Fruit fly (Drosophila melanogaster) whole organism, embryonic: ENCODE results near the gene CG15916.

ENCODE experiments used
- Asciz ChIP-seq: fragments of 200-800 bp; sonication (Bioruptor generic); optimal IDR thresholded peaks from 2 replicates; lab custom pipeline; 2017; ENCODE audit warnings: missing biosample characterization, mild to moderate bottlenecking, missing genetic modification characterization, missing genetic modification reagents
- Atf3 ChIP-seq: fragments of 200-800 bp; sonication (Bioruptor generic); optimal IDR thresholded peaks from 3 replicates; lab custom pipeline; 2016; ENCODE audit warnings: missing biosample characterization, missing genetic modification characterization
- CG10274 ChIP-seq: fragments of 200-800 bp; sonication (Bioruptor generic); optimal IDR thresholded peaks from 3 replicates; lab custom pipeline; 2017; ENCODE audit warnings: missing biosample characterization, mild to moderate bottlenecking, missing genetic modification characterization
- CG11085 ChIP-seq: fragments of 200-800 bp; sonication (Bioruptor generic); IDR thresholded peaks from 2 replicates; pipeline ENCODE4 v1.3.6; 2022; ENCODE audit warnings: missing biosample characterization, missing genetic modification characterization
- CG12659 ChIP-seq: fragments of 200-800 bp; sonication (Bioruptor generic); optimal IDR thresholded peaks from 3 replicates; lab custom pipeline; 2017; ENCODE audit warnings: mild to moderate bottlenecking, missing biosample characterization, missing genetic modification reagents, missing genetic modification characterization
- CG13287 ChIP-seq: fragments of 200-800 bp; sonication (Bioruptor generic); IDR thresholded peaks from 2 replicates; pipeline ENCODE4 v1.3.6; 2022; ENCODE audit warnings: missing biosample characterization, missing genetic modification characterization; ENCODE audit not compliant: partially characterized antibody
- CG1603 ChIP-seq: fragments of 200-800 bp; sonication (Bioruptor generic); optimal IDR thresholded peaks from 2 replicates; lab custom pipeline; 2019; ENCODE audit warnings: missing biosample characterization, mild to moderate bottlenecking, missing genetic modification characterization, moderate library complexity
- CG18011 ChIP-seq: fragments of 200-800 bp; sonication (Bioruptor generic); optimal IDR thresholded peaks from 2 replicates; lab custom pipeline; 2017; ENCODE audit warnings: missing biosample characterization, missing genetic modification characterization, mild to moderate bottlenecking, moderate library complexity, missing genotype
- CG32532 ChIP-seq: fragments of 200-800 bp; sonication (Bioruptor generic); IDR thresholded peaks from 2 replicates; pipeline ENCODE4 v1.3.6; 2022; ENCODE audit warnings: missing biosample characterization, missing genetic modification characterization
- CG4360 ChIP-seq: fragments of 200-800 bp; sonication (Bioruptor generic); IDR thresholded peaks from 2 replicates; pipeline ENCODE4 v1.3.6; 2022; ENCODE audit warnings: missing biosample characterization, missing genetic modification characterization
- CG4424 ChIP-seq: fragments of 200-800 bp; sonication (Bioruptor generic); optimal IDR thresholded peaks from 3 replicates; lab custom pipeline; 2016; ENCODE audit warnings: missing biosample characterization, missing genetic modification characterization
- CG4617 ChIP-seq: fragments of 200-800 bp; sonication (Bioruptor generic); optimal IDR thresholded peaks from 3 replicates; lab custom pipeline; 2016; ENCODE audit warnings: missing biosample characterization, missing genetic modification characterization, borderline replicate concordance
- CG6765 ChIP-seq: fragments of 200-800 bp; sonication (Bioruptor generic); optimal IDR thresholded peaks from 3 replicates; lab custom pipeline; 2017; ENCODE audit warnings: missing biosample characterization, mild to moderate bottlenecking, missing genetic modification characterization
- CG6791 ChIP-seq: fragments of 200-800 bp; sonication (Bioruptor generic); IDR thresholded peaks from 3 replicates; pipeline ENCODE4 v1.3.6; 2022; ENCODE audit warnings: missing biosample characterization, missing genetic modification characterization; ENCODE audit not compliant: partially characterized antibody
- CG6813 ChIP-seq: fragments of 200-800 bp; sonication (Bioruptor generic); optimal IDR thresholded peaks from 2 replicates; lab custom pipeline; 2017; ENCODE audit warnings: missing biosample characterization, missing genetic modification characterization, mild to moderate bottlenecking, moderate library complexity, missing genetic modification reagents
- CG7963 ChIP-seq: fragments of 200-800 bp; sonication (Bioruptor generic); IDR thresholded peaks from 3 replicates; pipeline ENCODE4 v1.3.6; 2022; ENCODE audit warnings: missing biosample characterization, missing genetic modification characterization; ENCODE audit not compliant: partially characterized antibody
- CTCF ChIP-seq: fragments of 200-800 bp; sonication (Bioruptor generic); optimal IDR thresholded peaks from 2 replicates; lab custom pipeline; 2017; ENCODE audit warnings: missing biosample characterization, mild to moderate bottlenecking, missing genetic modification characterization, moderate library complexity
- CrebB ChIP-seq: fragments of 200-800 bp; sonication (Bioruptor generic); optimal IDR thresholded peaks from 3 replicates; lab custom pipeline; 2018; ENCODE audit warnings: missing biosample characterization, mild to moderate bottlenecking, missing genetic modification characterization
- Dll ChIP-seq: fragments of 200-800 bp; sonication (Bioruptor generic); IDR thresholded peaks from 4 replicates; pipeline ENCODE4 v1.3.6; 2022; ENCODE audit warnings: missing biosample characterization, missing genetic modification characterization; ENCODE audit not compliant: partially characterized antibody
- HLH3B ChIP-seq: fragments of 200-800 bp; sonication (Bioruptor generic); IDR thresholded peaks from 2 replicates; pipeline ENCODE4 v1.3.6; 2022; ENCODE audit warnings: missing biosample characterization, missing genetic modification characterization
- HLH4C ChIP-seq: fragments of 200-800 bp; sonication (Bioruptor generic); IDR thresholded peaks from 3 replicates; pipeline ENCODE4 v1.3.6; 2022; ENCODE audit warnings: missing biosample characterization, missing genetic modification characterization; ENCODE audit not compliant: partially characterized antibody
- Hr78 ChIP-seq, 2 experiments: fragments of 200-800 bp in 1 of 2; fragments of >200 bp in 1 of 2; sonication (Bioruptor generic) in 1 of 2; optimal IDR thresholded peaks; 2 replicates each; lab custom pipeline; 2017 to 2019; ENCODE audit warnings: missing biosample characterization in 2 of 2, missing genetic modification characterization in 2 of 2, mild to moderate bottlenecking in 1 of 2, moderate library complexity in 1 of 2
- Myb ChIP-seq: fragments of 200-800 bp; sonication (Bioruptor generic); optimal IDR thresholded peaks from 2 replicates; lab custom pipeline; 2016; ENCODE audit warnings: missing biosample characterization, missing genetic modification characterization
- NfI ChIP-seq: fragments of 200-800 bp; sonication (Bioruptor generic); optimal IDR thresholded peaks from 3 replicates; lab custom pipeline; 2018; ENCODE audit warnings: missing biosample characterization, mild to moderate bottlenecking, missing genetic modification characterization, moderate library complexity
- Pdp1 ChIP-seq, 2 experiments: fragments of 200-800 bp; sonication (Bioruptor generic); optimal IDR thresholded peaks; 3 replicates each; lab custom pipeline; 2016; ENCODE audit warnings: missing biosample characterization in 2 of 2, missing genetic modification characterization in 2 of 2, mild to moderate bottlenecking in 1 of 2, moderate library complexity in 1 of 2
- Poxn ChIP-seq: fragments of 200-800 bp; sonication (Bioruptor generic); IDR thresholded peaks from 2 replicates; pipeline ENCODE4 v1.3.6; 2022; ENCODE audit warnings: missing biosample characterization, missing genetic modification characterization
- TFAM ChIP-seq: fragments of 200-800 bp; sonication (Bioruptor generic); optimal IDR thresholded peaks from 2 replicates; lab custom pipeline; 2017; ENCODE audit warnings: missing biosample characterization, missing genetic modification characterization, inconsistent platforms
- Vsx1 ChIP-seq: fragments of 200-800 bp; sonication (Bioruptor generic); optimal IDR thresholded peaks from 2 replicates; lab custom pipeline; 2017; ENCODE audit warnings: missing biosample characterization, mild to moderate bottlenecking, missing genetic modification characterization, missing genetic modification reagents
- amos ChIP-seq: fragments of 200-800 bp; sonication (Bioruptor generic); IDR thresholded peaks from 2 replicates; pipeline ENCODE4 v1.3.6; 2022; ENCODE audit warnings: missing biosample characterization, missing genetic modification characterization; ENCODE audit not compliant: partially characterized antibody
- crc ChIP-seq: fragments of 200-800 bp; sonication (Bioruptor generic); optimal IDR thresholded peaks from 2 replicates; lab custom pipeline; 2016; ENCODE audit warnings: missing biosample characterization, missing genetic modification characterization
- crol ChIP-seq: fragments of 200-800 bp; sonication (Bioruptor generic); IDR thresholded peaks from 2 replicates; pipeline ENCODE4 v1.3.6; 2022; ENCODE audit warnings: missing biosample characterization, missing genetic modification characterization
- dmrt11E ChIP-seq: fragments of 200-800 bp; sonication (Bioruptor generic); optimal IDR thresholded peaks from 3 replicates; lab custom pipeline; 2018; ENCODE audit warnings: missing biosample characterization, mild to moderate bottlenecking, missing genetic modification characterization, moderate library complexity
- dysf ChIP-seq: fragments of 200-800 bp; sonication (Bioruptor generic); IDR thresholded peaks from 3 replicates; pipeline ENCODE4 v1.3.6; 2022; ENCODE audit warnings: missing biosample characterization, missing genetic modification characterization
- ewg ChIP-seq: fragments of 200-800 bp; sonication (Bioruptor generic); optimal IDR thresholded peaks from 3 replicates; lab custom pipeline; 2017; ENCODE audit warnings: mild to moderate bottlenecking, missing biosample characterization, missing genetic modification reagents, missing genetic modification characterization
- fd3F ChIP-seq: fragments of 200-800 bp; sonication (Bioruptor generic); optimal IDR thresholded peaks from 2 replicates; lab custom pipeline; 2018; ENCODE audit warnings: missing biosample characterization, mild to moderate bottlenecking, missing genetic modification characterization, moderate library complexity
- grn ChIP-seq: fragments of 200-800 bp; sonication (Bioruptor generic); optimal IDR thresholded peaks from 3 replicates; lab custom pipeline; 2017; ENCODE audit warnings: missing biosample characterization, missing genetic modification characterization
- hbn ChIP-seq: fragments of 200-800 bp; sonication (Bioruptor generic); IDR thresholded peaks from 2 replicates; pipeline ENCODE4 v1.3.6; 2022; ENCODE audit warnings: missing biosample characterization, missing genetic modification characterization; ENCODE audit not compliant: partially characterized antibody
- hkb ChIP-seq, 2 experiments: fragments of 200-800 bp in 1 of 2; fragments of >200 bp in 1 of 2; sonication (Bioruptor generic) in 1 of 2; IDR thresholded peaks in 1 of 2; optimal IDR thresholded peaks in 1 of 2; 2 replicates each; pipeline versions ENCODE4 v1.3.6 to Lab custom; 2017 to 2022; ENCODE audit warnings: missing biosample characterization in 1 of 2, missing genetic modification characterization in 1 of 2
- hth ChIP-seq: fragments of >200 bp; optimal IDR thresholded peaks from 2 replicates; lab custom pipeline; 2017; ENCODE audit warnings: inconsistent platforms
- oc ChIP-seq: fragments of 200-800 bp; sonication (Bioruptor generic); optimal IDR thresholded peaks from 2 replicates; lab custom pipeline; 2018; ENCODE audit warnings: missing biosample characterization, mild to moderate bottlenecking, missing genetic modification characterization, moderate library complexity
- org-1 ChIP-seq: fragments of 200-800 bp; sonication (Bioruptor generic); optimal IDR thresholded peaks from 2 replicates; lab custom pipeline; 2017; ENCODE audit warnings: missing biosample characterization, missing genetic modification characterization
- pfk ChIP-seq: fragments of 200-800 bp; sonication (Bioruptor generic); optimal IDR thresholded peaks from 2 replicates; lab custom pipeline; 2018; ENCODE audit warnings: missing biosample characterization, mild to moderate bottlenecking, missing genetic modification characterization, moderate library complexity
- pzg ChIP-seq: fragments of 200-800 bp; sonication (Bioruptor generic); optimal IDR thresholded peaks from 3 replicates; lab custom pipeline; 2018; ENCODE audit warnings: missing biosample characterization, mild to moderate bottlenecking, missing genetic modification characterization, moderate library complexity
- so ChIP-seq: fragments of 200-800 bp; sonication (Bioruptor generic); IDR thresholded peaks from 3 replicates; pipeline ENCODE4 v1.3.6; 2022; ENCODE audit warnings: missing biosample characterization, missing genetic modification characterization
- ssp ChIP-seq: fragments of 200-800 bp; sonication (Bioruptor generic); IDR thresholded peaks from 2 replicates; pipeline ENCODE4 v1.3.6; 2022; ENCODE audit warnings: missing biosample characterization, missing genetic modification characterization
- stwl ChIP-seq: fragments of 200-800 bp; sonication (Bioruptor generic); optimal IDR thresholded peaks from 3 replicates; lab custom pipeline; 2018; ENCODE audit warnings: missing biosample characterization, mild to moderate bottlenecking, missing genetic modification characterization, moderate library complexity
- tgo ChIP-seq: fragments of 200-800 bp; sonication (Bioruptor generic); IDR thresholded peaks from 3 replicates; pipeline ENCODE4 v1.3.6; 2022; ENCODE audit warnings: missing biosample characterization, missing genetic modification characterization
- wdn ChIP-seq: fragments of 200-800 bp; sonication (Bioruptor generic); IDR thresholded peaks from 2 replicates; pipeline ENCODE4 v1.3.6; 2022; ENCODE audit warnings: missing biosample characterization, missing genetic modification characterization

CG15916 gene

dm6 chrX:15893732-15894264, 3.4 kb downstream of the CG15916 start (continued):
- no peak for TF ChIP-seq CG32532 (GFP tag; lab: Robert Waterston, UW)
- TF ChIP-seq CG6813 (GFP tag; lab: Kevin White, UChicago): no peak
- no peak for TF ChIP-seq hbn (GFP tag; lab: Robert Waterston, UW)
- no peak for TF ChIP-seq CG12659
- no peak for TF ChIP-seq TFAM (GFP tag; lab: Kevin White, UChicago)
- no peak for TF ChIP-seq hth (lab: Kevin White, UChicago)
- TF ChIP-seq NfI (GFP tag; lab: Kevin White, UChicago): no peak
- TF ChIP-seq oc (tag; lab: Kevin White, UChicago): no peak
- no peak for TF ChIP-seq CG10274 (GFP tag; lab: Kevin White, UChicago)
- TF ChIP-seq crol: 0 out of 2 replicates have a peak, but pooled peaks have one; percentile 39
- TF ChIP-seq Asciz (GFP tag; lab: Kevin White, UChicago): peak; percentile 50
- TF ChIP-seq ewg (GFP tag; lab: Kevin White, UChicago): peak; percentile 60
- no peak for TF ChIP-seq Hr78 (GFP tag; optimal IDR thresholded peaks at IDR 0.05; lab: Kevin White, UChicago)
- TF ChIP-seq CG4360: no peak
- no peak for TF ChIP-seq Myb (GFP tag; lab: Kevin White, UChicago)
- no peak for TF ChIP-seq CG4617 (GFP tag; lab: Kevin White, UChicago)
- TF ChIP-seq CrebB (tag; lab: Kevin White, UChicago): no peak
- no peak for TF ChIP-seq crc (GFP tag; lab: Kevin White, UChicago)
- TF ChIP-seq dysf: no peak
- peak in 1 of 2 experiments; percentile 69 for TF ChIP-seq Pdp1 (GFP tag; optimal IDR thresholded peaks at IDR 0.05; lab: Kevin White, UChicago)
- TF ChIP-seq CG6765: peak; percentile 1
- peak; percentile 1 for TF ChIP-seq Vsx1 (GFP tag; lab: Kevin White, UChicago)
- no peak for TF ChIP-seq grn
- peak; percentile 25 for TF ChIP-seq org-1 (GFP tag; lab: Kevin White, UChicago)
- no peak for TF ChIP-seq dmrt11E
- TF ChIP-seq hkb (optimal IDR thresholded peaks at IDR 0.05; lab: Kevin White, UChicago): no peak
- TF ChIP-seq hkb (GFP tag; IDR thresholded peaks at IDR 0.05; lab: Robert Waterston, UW): peak; percentile 7; the same call in 1 of the 2 replicates
- no peak for TF ChIP-seq CG11085
- TF ChIP-seq CTCF (GFP tag; lab: Kevin White, UChicago): no peak
- no peak for TF ChIP-seq HLH3B (GFP tag; lab: Robert Waterston, UW)

dm6 chrX:15909564-15910284, 19.3 kb downstream of the CG15916 start, which contains the start of gene CycD:
Gene CycD, minus strand, starts transcription at chrX:15909676.
- TF ChIP-seq CG4360 (no peak), Dll (GFP tag; lab: Robert Waterston, UW) (0 out of 4 replicates have a peak, but pooled peaks have one; percentile 11), so (no peak), fd3F (GFP tag; lab: Kevin White, UChicago) (no peak), CG6791 (peak; percentile 78; the same call in 2 of the 3 replicates), Atf3 (GFP tag; lab: Kevin White, UChicago) (no peak), CG4424 (peak; percentile 15), CG1603 (tag; lab: Kevin White, UChicago) (peak; percentile 87), CG13287 (GFP tag; lab: Robert Waterston, UW) (peak; percentile 46; the same call in 1 of the 2 replicates), wdn (GFP tag; lab: Robert Waterston, UW) (no peak), pzg (GFP tag; lab: Kevin White, UChicago) (peak; percentile 58), CG7963 (GFP tag; lab: Robert Waterston, UW) (peak; percentile 69), amos (GFP tag; lab: Robert Waterston, UW) (peak; percentile 62), ssp (peak; percentile 93), CG6813 (GFP tag; lab: Kevin White, UChicago) (no peak), tgo (GFP tag; lab: Robert Waterston, UW) (peak; percentile 17; the same call in 1 of the 3 replicates), Poxn (GFP tag; lab: Robert Waterston, UW) (no peak), stwl (peak; percentile 93), HLH4C (GFP tag; lab: Robert Waterston, UW) (peak; percentile 48), CG18011 (GFP tag; lab: Kevin White, UChicago) (peak; percentile 96), pfk (GFP tag; lab: Kevin White, UChicago) (peak; percentile 62)
